Worm (Caenorhabditis elegans) whole organism, L3 larva: ENCODE measurements around the gene sups-1.
A peak's percentile ranks its signal among the peaks of the same experiment; 100 is the strongest.

Experiments used
- egl-5 ChIP-seq: fragments of 150-350 bp; optimal IDR thresholded peaks from 2 replicates; lab custom pipeline; 2017; ENCODE audit warnings: missing biosample characterization, missing genetic modification reagents, missing genetic modification characterization, inconsistent platforms
- nhr-11 ChIP-seq: fragments of 150-350 bp; optimal IDR thresholded peaks from 2 replicates; lab custom pipeline; 2014; ENCODE audit warnings: missing biosample characterization, missing genetic modification characterization
- skn-1 ChIP-seq: fragments of 150-350 bp; optimal IDR thresholded peaks from 2 replicates; lab custom pipeline; 2014; ENCODE audit warnings: missing biosample characterization, missing genetic modification characterization

Gene sups-1

ce11 chrX:6052744-6053143 is 48.8 kb downstream of the sups-1 start, which contains the start of gene C45B2.6 (continued):
- TF ChIP-seq nhr-11 (tag; lab: Kevin White, UChicago) (no peak), skn-1 (tag; lab: Kevin White, UChicago) (no peak), egl-5 (tag; lab: Kevin White, UChicago) (peak; percentile 60)
- TF ChIP-seq, all 47 proteins: peak for 5
